1 fruit fly cellular context compared by ENCODE assay signal in genomic region chrX:2270557-2270930, dm6.
A peak's percentile ranks its signal among the peaks of the same experiment; 100 is the strongest.
TF ChIP-seq lines count a peak whose summit lies in the region.

TSS of gene CG2924 (minus strand) at chrX:2270761.

TF ChIP-seq in whole organism, embryonic, 481 proteins besides CTCF, POLR2A, EP300 and RAD21 (continued from another document and continues in another):
- TF ChIP-seq CG16779 (GFP tag; IDR thresholded peaks at IDR 0.05; lab: Robert Waterston, UW), result 0 out of 2 replicates have a peak, but pooled peaks have one; percentile 37
- peak; percentile 70 for TF ChIP-seq Myb (GFP tag; optimal IDR thresholded peaks at IDR 0.05; lab: Kevin White, UChicago)
- peak; percentile 69 for TF ChIP-seq B-H2 (GFP tag; optimal IDR thresholded peaks at IDR 0.05; lab: Kevin White, UChicago)
- TF ChIP-seq YL-1 (GFP tag; optimal IDR thresholded peaks at IDR 0.05; lab: Kevin White, UChicago), result peak; percentile 43
- TF ChIP-seq Hand (GFP tag; optimal IDR thresholded peaks at IDR 0.05; lab: Kevin White, UChicago), result no peak
- peak; percentile 64; the same call in 1 of the 3 replicates for TF ChIP-seq ken (GFP tag; IDR thresholded peaks at IDR 0.05; lab: Robert Waterston, UW)
- TF ChIP-seq HHEX (GFP tag; optimal IDR thresholded peaks at IDR 0.05; lab: Kevin White, UChicago), result no peak
- no peak for TF ChIP-seq CG13123 (GFP tag; optimal IDR thresholded peaks at IDR 0.05; lab: Kevin White, UChicago)
- TF ChIP-seq Spps (tag; optimal IDR thresholded peaks at IDR 0.05; lab: Kevin White, UChicago), result no peak
- TF ChIP-seq Nf-YB (GFP tag; optimal IDR thresholded peaks at IDR 0.05; lab: Kevin White, UChicago), result peak; percentile 33
- TF ChIP-seq lilli (GFP tag; optimal IDR thresholded peaks at IDR 0.05; lab: Kevin White, UChicago), result peak; percentile 79
- TF ChIP-seq CG8359 (GFP tag; optimal IDR thresholded peaks at IDR 0.05; lab: Kevin White, UChicago; ENCODE audit: borderline replicate concordance), result no peak
- TF ChIP-seq Atf3 (GFP tag; optimal IDR thresholded peaks at IDR 0.05; lab: Kevin White, UChicago), result no peak
- peak; percentile 65 for TF ChIP-seq CG9817 (tag; optimal IDR thresholded peaks at IDR 0.05; lab: Kevin White, UChicago)
- TF ChIP-seq Asciz (GFP tag; optimal IDR thresholded peaks at IDR 0.05; lab: Kevin White, UChicago), result peak; percentile 23
- no peak for TF ChIP-seq ro (GFP tag; IDR thresholded peaks at IDR 0.05; lab: Robert Waterston, UW)
- no peak for TF ChIP-seq Awh (GFP tag; IDR thresholded peaks at IDR 0.05; lab: Robert Waterston, UW)
- TF ChIP-seq CG8281 (tag; optimal IDR thresholded peaks at IDR 0.05; lab: Kevin White, UChicago), result no peak
- TF ChIP-seq Ssrp (tag; optimal IDR thresholded peaks at IDR 0.05; lab: Kevin White, UChicago), result no peak
- TF ChIP-seq knrl (GFP tag; IDR thresholded peaks at IDR 0.05; lab: Robert Waterston, UW; ENCODE audit: partially characterized antibody), result peak; percentile 99
- TF ChIP-seq CG15479 (GFP tag; optimal IDR thresholded peaks at IDR 0.05; lab: Kevin White, UChicago), result peak; percentile 88
- TF ChIP-seq Dip2 (GFP tag; IDR thresholded peaks at IDR 0.05; lab: Robert Waterston, UW), result no peak
- no peak for TF ChIP-seq jigr1 (GFP tag; IDR thresholded peaks at IDR 0.05; lab: Robert Waterston, UW)
- no peak for TF ChIP-seq Trl (optimal IDR thresholded peaks at IDR 0.05; lab: Kevin White, UChicago)
- TF ChIP-seq Trl (GFP tag; optimal IDR thresholded peaks at IDR 0.05; lab: Kevin White, UChicago), result peak; percentile 36
- no peak for TF ChIP-seq oc (tag; optimal IDR thresholded peaks at IDR 0.05; lab: Kevin White, UChicago)
- TF ChIP-seq row (GFP tag; IDR thresholded peaks at IDR 0.05; lab: Robert Waterston, UW), result peak; percentile 59; the same call in 2 of the 3 replicates
- TF ChIP-seq Mrtf (GFP tag; IDR thresholded peaks at IDR 0.05; lab: Robert Waterston, UW), result peak; percentile 43; the same call in 1 of the 3 replicates
- TF ChIP-seq Lpt (GFP tag; optimal IDR thresholded peaks at IDR 0.05; lab: Kevin White, UChicago), result no peak
- TF ChIP-seq CG12071 (GFP tag; optimal IDR thresholded peaks at IDR 0.05; lab: Kevin White, UChicago), result no peak
- TF ChIP-seq CG30403 (GFP tag; optimal IDR thresholded peaks at IDR 0.05; lab: Kevin White, UChicago), result peak; percentile 52
- TF ChIP-seq Meics (GFP tag; optimal IDR thresholded peaks at IDR 0.05; lab: Kevin White, UChicago), result no peak
- peak; percentile 63 for TF ChIP-seq Fer1 (GFP tag; optimal IDR thresholded peaks at IDR 0.05; lab: Kevin White, UChicago)
- TF ChIP-seq Hsf (GFP tag; optimal IDR thresholded peaks at IDR 0.05; lab: Kevin White, UChicago), result peak; percentile 44
- peak; percentile 97 for TF ChIP-seq Med (GFP tag; lab: Kevin White, UChicago)
- no peak for TF ChIP-seq CG5180 (GFP tag; optimal IDR thresholded peaks at IDR 0.05; lab: Kevin White, UChicago)
- peak; percentile 63 for TF ChIP-seq sug (tag; optimal IDR thresholded peaks at IDR 0.05; lab: Kevin White, UChicago)
- no peak for TF ChIP-seq Ravus (GFP tag; IDR thresholded peaks at IDR 0.05; lab: Robert Waterston, UW)
- TF ChIP-seq Ada2b (GFP tag; IDR thresholded peaks at IDR 0.05; lab: Robert Waterston, UW), result no peak
- TF ChIP-seq CG1832 (GFP tag; optimal IDR thresholded peaks at IDR 0.05; lab: Kevin White, UChicago), result no peak
- TF ChIP-seq CG9876 (GFP tag; optimal IDR thresholded peaks at IDR 0.05; lab: Kevin White, UChicago), result peak; percentile 59
- TF ChIP-seq bigmax (GFP tag; optimal IDR thresholded peaks at IDR 0.05; lab: Kevin White, UChicago), result no peak
- TF ChIP-seq Doc3 (GFP tag; IDR thresholded peaks at IDR 0.05; lab: Robert Waterston, UW; ENCODE audit: partially characterized antibody), result peak; percentile 98
- TF ChIP-seq p53 (GFP tag; optimal IDR thresholded peaks at IDR 0.05; lab: Kevin White, UChicago), result peak; percentile 90
- no peak for TF ChIP-seq CG6254 (GFP tag; optimal IDR thresholded peaks at IDR 0.05; lab: Kevin White, UChicago)
- TF ChIP-seq NK7.1 (GFP tag; optimal IDR thresholded peaks at IDR 0.05; lab: Kevin White, UChicago), result no peak
- 0 out of 2 replicates have a peak, but pooled peaks have one; percentile 48 for TF ChIP-seq ara (GFP tag; IDR thresholded peaks at IDR 0.05; lab: Robert Waterston, UW)
- peak; percentile 89; the same call in 2 of the 4 replicates for TF ChIP-seq Gug (GFP tag; IDR thresholded peaks at IDR 0.05; lab: Robert Waterston, UW)
- TF ChIP-seq CG18764 (GFP tag; optimal IDR thresholded peaks at IDR 0.05; lab: Kevin White, UChicago), result peak; percentile 21
- TF ChIP-seq CG1603 (tag; optimal IDR thresholded peaks at IDR 0.05; lab: Kevin White, UChicago), result peak; percentile 93
- peak; percentile 69 for TF ChIP-seq CG10267 (tag; optimal IDR thresholded peaks at IDR 0.05; lab: Kevin White, UChicago)
- TF ChIP-seq Vsx1 (GFP tag; optimal IDR thresholded peaks at IDR 0.05; lab: Kevin White, UChicago), result no peak
- no peak for TF ChIP-seq CG6654 (GFP tag; optimal IDR thresholded peaks at IDR 0.05; lab: Kevin White, UChicago)
- TF ChIP-seq fu2 (GFP tag; optimal IDR thresholded peaks at IDR 0.05; lab: Kevin White, UChicago), result peak; percentile 32
- peak; percentile 51 for TF ChIP-seq Max (GFP tag; optimal IDR thresholded peaks at IDR 0.05; lab: Kevin White, UChicago)
- TF ChIP-seq maf-S (GFP tag; optimal IDR thresholded peaks at IDR 0.05; lab: Kevin White, UChicago), result peak; percentile 30
- TF ChIP-seq CG4282 (GFP tag; optimal IDR thresholded peaks at IDR 0.05; lab: Kevin White, UChicago), result peak; percentile 33
- peak; percentile 54 for TF ChIP-seq NC2β (GFP tag; optimal IDR thresholded peaks at IDR 0.05; lab: Kevin White, UChicago)
- peak; percentile 64 for TF ChIP-seq CG8924 (tag; optimal IDR thresholded peaks at IDR 0.05; lab: Kevin White, UChicago)
- peak; percentile 99 for TF ChIP-seq zen2 (GFP tag; IDR thresholded peaks at IDR 0.05; lab: Robert Waterston, UW; ENCODE audit: partially characterized antibody)
- no peak for TF ChIP-seq Taf1 (GFP tag; IDR thresholded peaks at IDR 0.05; lab: Robert Waterston, UW)
- no peak for TF ChIP-seq cad (GFP tag; optimal IDR thresholded peaks at IDR 0.05; lab: Kevin White, UChicago)
- peak; percentile 53 for TF ChIP-seq ems (GFP tag; optimal IDR thresholded peaks at IDR 0.05; lab: Kevin White, UChicago)
- no peak for TF ChIP-seq sd (tag; optimal IDR thresholded peaks at IDR 0.05; lab: Kevin White, UChicago)
- TF ChIP-seq CG11504 (tag; optimal IDR thresholded peaks at IDR 0.05; lab: Kevin White, UChicago), result no peak
- TF ChIP-seq CG6272 (GFP tag; IDR thresholded peaks at IDR 0.05; lab: Robert Waterston, UW), result peak; percentile 86
- TF ChIP-seq crp (GFP tag; optimal IDR thresholded peaks at IDR 0.05; lab: Kevin White, UChicago), result peak in 1 of 2 experiments; percentile 32
- peak; percentile 67 for TF ChIP-seq nmo (GFP tag; optimal IDR thresholded peaks at IDR 0.05; lab: Kevin White, UChicago)
- no peak for TF ChIP-seq sc (optimal IDR thresholded peaks at IDR 0.05; lab: Kevin White, UChicago)
- TF ChIP-seq sc (GFP tag; optimal IDR thresholded peaks at IDR 0.05; lab: Kevin White, UChicago), result no peak
- peak; percentile 70 for TF ChIP-seq dysf (GFP tag; IDR thresholded peaks at IDR 0.05; lab: Robert Waterston, UW)
- peak; percentile 42 for TF ChIP-seq CrebB (tag; optimal IDR thresholded peaks at IDR 0.05; lab: Kevin White, UChicago)
- TF ChIP-seq CG9797 (GFP tag; optimal IDR thresholded peaks at IDR 0.05; lab: Kevin White, UChicago), result peak; percentile 77
- peak; percentile 100 for TF ChIP-seq CG16813 (GFP tag; IDR thresholded peaks at IDR 0.05; lab: Robert Waterston, UW; ENCODE audit: partially characterized antibody)
- TF ChIP-seq CG13424 (tag; optimal IDR thresholded peaks at IDR 0.05; lab: Kevin White, UChicago), result peak; percentile 41
- TF ChIP-seq en (GFP tag; optimal IDR thresholded peaks at IDR 0.05; lab: Kevin White, UChicago), result no peak
- TF ChIP-seq otp (GFP tag; IDR thresholded peaks at IDR 0.05; lab: Robert Waterston, UW), result no peak
- peak; percentile 25; the same call in 1 of the 2 replicates for TF ChIP-seq CG17328 (GFP tag; IDR thresholded peaks at IDR 0.05; lab: Robert Waterston, UW)
- no peak for TF ChIP-seq bowl (GFP tag; IDR thresholded peaks at IDR 0.05; lab: Robert Waterston, UW)
- TF ChIP-seq Sin3A (optimal IDR thresholded peaks at IDR 0.05; lab: Kevin White, UChicago), result peak; percentile 73
- no peak for TF ChIP-seq fru (optimal IDR thresholded peaks at IDR 0.05; lab: Kevin White, UChicago)
- TF ChIP-seq btn (GFP tag; optimal IDR thresholded peaks at IDR 0.05; lab: Kevin White, UChicago), result no peak
- peak; percentile 83 for TF ChIP-seq CG33213 (GFP tag; optimal IDR thresholded peaks at IDR 0.05; lab: Kevin White, UChicago)
- peak; percentile 74 for TF ChIP-seq CG9437 (GFP tag; optimal IDR thresholded peaks at IDR 0.05; lab: Kevin White, UChicago)
- peak; percentile 83 for TF ChIP-seq NFAT (GFP tag; IDR thresholded peaks at IDR 0.05; lab: Robert Waterston, UW)
- peak; percentile 47; the same call in 2 of the 3 replicates for TF ChIP-seq sr (GFP tag; IDR thresholded peaks at IDR 0.05; lab: Robert Waterston, UW)
- TF ChIP-seq aop (GFP tag; IDR thresholded peaks at IDR 0.05; lab: Robert Waterston, UW), result no peak
- peak; percentile 29; the same call in 1 of the 2 replicates for TF ChIP-seq CG10959 (GFP tag; IDR thresholded peaks at IDR 0.05; lab: Robert Waterston, UW)
- TF ChIP-seq Mes4 (GFP tag; optimal IDR thresholded peaks at IDR 0.05; lab: Kevin White, UChicago), result peak; percentile 42
- no peak for TF ChIP-seq CG7357 (GFP tag; IDR thresholded peaks at IDR 0.05; lab: Robert Waterston, UW)
- peak; percentile 62 for TF ChIP-seq sisA (GFP tag; IDR thresholded peaks at IDR 0.05; lab: Robert Waterston, UW)
- TF ChIP-seq Oaz (GFP tag; IDR thresholded peaks at IDR 0.05; lab: Robert Waterston, UW), result no peak
- peak; percentile 99 for TF ChIP-seq Scr (GFP tag; IDR thresholded peaks at IDR 0.05; lab: Robert Waterston, UW; ENCODE audit: partially characterized antibody)
- peak; percentile 13 for TF ChIP-seq Jarid2 (GFP tag; optimal IDR thresholded peaks at IDR 0.05; lab: Kevin White, UChicago)
- peak; percentile 99 for TF ChIP-seq CG7963 (GFP tag; IDR thresholded peaks at IDR 0.05; lab: Robert Waterston, UW; ENCODE audit: partially characterized antibody)
- TF ChIP-seq Hey (tag; optimal IDR thresholded peaks at IDR 0.05; lab: Kevin White, UChicago), result no peak
- no peak for TF ChIP-seq CG3838 (GFP tag; optimal IDR thresholded peaks at IDR 0.05; lab: Kevin White, UChicago)
- no peak for TF ChIP-seq unpg (GFP tag; optimal IDR thresholded peaks at IDR 0.05; lab: Kevin White, UChicago)
- 0 out of 3 replicates have a peak, but pooled peaks have one; percentile 24 for TF ChIP-seq CG17361 (GFP tag; IDR thresholded peaks at IDR 0.05; lab: Robert Waterston, UW)
- TF ChIP-seq Elba2 (GFP tag; optimal IDR thresholded peaks at IDR 0.05; lab: Kevin White, UChicago), result no peak
- no peak for TF ChIP-seq Nf-YA (GFP tag; IDR thresholded peaks at IDR 0.05; lab: Robert Waterston, UW)
- TF ChIP-seq amos (GFP tag; IDR thresholded peaks at IDR 0.05; lab: Robert Waterston, UW; ENCODE audit: partially characterized antibody), result peak; percentile 100
- TF ChIP-seq CG18262 (tag; optimal IDR thresholded peaks at IDR 0.05; lab: Kevin White, UChicago), result no peak
- TF ChIP-seq CG3407 (GFP tag; optimal IDR thresholded peaks at IDR 0.05; lab: Kevin White, UChicago), result no peak
- peak in 1 of 2 experiments; percentile 48 for TF ChIP-seq chif (GFP tag; optimal IDR thresholded peaks at IDR 0.05; lab: Kevin White, UChicago)
- peak; percentile 39; the same call in 1 of the 2 replicates for TF ChIP-seq CG11085 (GFP tag; IDR thresholded peaks at IDR 0.05; lab: Robert Waterston, UW)
- peak; percentile 72; the same call in 1 of the 2 replicates for TF ChIP-seq vvl (GFP tag; IDR thresholded peaks at IDR 0.05; lab: Robert Waterston, UW)
- TF ChIP-seq fd3F (GFP tag; optimal IDR thresholded peaks at IDR 0.05; lab: Kevin White, UChicago), result no peak
- no peak for TF ChIP-seq D19B (GFP tag; optimal IDR thresholded peaks at IDR 0.05; lab: Kevin White, UChicago)
- peak; percentile 99 for TF ChIP-seq sna (GFP tag; IDR thresholded peaks at IDR 0.05; lab: Robert Waterston, UW; ENCODE audit: partially characterized antibody)
- peak; percentile 96 for TF ChIP-seq CG2129 (GFP tag; IDR thresholded peaks at IDR 0.05; lab: Robert Waterston, UW; ENCODE audit: partially characterized antibody)
- peak; percentile 18 for TF ChIP-seq az2 (GFP tag; optimal IDR thresholded peaks at IDR 0.05; lab: Kevin White, UChicago)
- no peak for TF ChIP-seq trh (GFP tag; optimal IDR thresholded peaks at IDR 0.05; lab: Kevin White, UChicago)
- TF ChIP-seq prd (optimal IDR thresholded peaks at IDR 0.05; lab: Kevin White, UChicago), result no peak
- peak; percentile 65 for TF ChIP-seq prd (GFP tag; IDR thresholded peaks at IDR 0.05; lab: Robert Waterston, UW)
- TF ChIP-seq al (GFP tag; IDR thresholded peaks at IDR 0.05; lab: Robert Waterston, UW), result peak; percentile 39
- no peak for TF ChIP-seq dati (GFP tag; IDR thresholded peaks at IDR 0.05; lab: Robert Waterston, UW)
- TF ChIP-seq pfk (GFP tag; optimal IDR thresholded peaks at IDR 0.05; lab: Kevin White, UChicago), result peak; percentile 29
- TF ChIP-seq CG18619 (GFP tag; optimal IDR thresholded peaks at IDR 0.05; lab: Kevin White, UChicago), result peak; percentile 27
- no peak for TF ChIP-seq CG17912 (GFP tag; optimal IDR thresholded peaks at IDR 0.05; lab: Kevin White, UChicago)
- TF ChIP-seq CG1233 (GFP tag; optimal IDR thresholded peaks at IDR 0.05; lab: Kevin White, UChicago), result no peak
- TF ChIP-seq CG8290 (GFP tag; optimal IDR thresholded peaks at IDR 0.05; lab: Kevin White, UChicago), result peak; percentile 85
- peak in 1 of 2 experiments; percentile 95 for TF ChIP-seq CG8290 (tag; optimal IDR thresholded peaks at IDR 0.05; lab: Kevin White, UChicago)
- TF ChIP-seq pnt (GFP tag; optimal IDR thresholded peaks at IDR 0.05; lab: Kevin White, UChicago), result peak; percentile 21
- peak; percentile 30; the same call in 1 of the 2 replicates for TF ChIP-seq CG31224 (GFP tag; IDR thresholded peaks at IDR 0.05; lab: Robert Waterston, UW)
- TF ChIP-seq CG14014 (GFP tag; IDR thresholded peaks at IDR 0.05; lab: Robert Waterston, UW), result 0 out of 2 replicates have a peak, but pooled peaks have one; percentile 43
- peak; percentile 72 for TF ChIP-seq CG32532 (GFP tag; IDR thresholded peaks at IDR 0.05; lab: Robert Waterston, UW)
- peak; percentile 62 for TF ChIP-seq Rx (GFP tag; IDR thresholded peaks at IDR 0.05; lab: Robert Waterston, UW)
- no peak for TF ChIP-seq CG12104 (GFP tag; optimal IDR thresholded peaks at IDR 0.05; lab: Kevin White, UChicago)
- TF ChIP-seq pho (GFP tag; optimal IDR thresholded peaks at IDR 0.05; lab: Kevin White, UChicago), result peak; percentile 79
- peak; percentile 43 for TF ChIP-seq bcd (GFP tag; optimal IDR thresholded peaks at IDR 0.05; lab: Kevin White, UChicago)
